Fruit fly (Drosophila melanogaster) whole organism, wandering third instar larva: ENCODE measurements around the gene ara.

Experiments used
- Dfd ChIP-seq: fragments of >200 bp; optimal IDR thresholded peaks from 2 replicates; lab custom pipeline; 2017; ENCODE audit warnings: missing biosample characterization, missing genetic modification characterization
- Dif ChIP-seq: fragments of 200-275, 200-300 bp; sonication (Bioruptor generic); optimal IDR thresholded peaks from 2 replicates; lab custom pipeline; 2018; ENCODE audit warnings: missing biosample characterization, missing genetic modification characterization; ENCODE audit not compliant: partially characterized antibody
- fru ChIP-seq: fragments of 200-800 bp; sonication (Bioruptor generic); optimal IDR thresholded peaks from 3 replicates; lab custom pipeline; 2016; ENCODE audit warnings: missing biosample characterization, mild to moderate bottlenecking, missing genetic modification characterization
- pan ChIP-seq: fragments of >200 bp; optimal IDR thresholded peaks from 2 replicates; lab custom pipeline; 2017
- tai ChIP-seq: sonication (Bioruptor generic); optimal IDR thresholded peaks from 2 replicates; lab custom pipeline; 2016; ENCODE audit warnings: missing biosample characterization, missing genetic modification characterization

- TF ChIP-seq fru (GFP tag; lab: Kevin White, UChicago) (no peak), pan (lab: Kevin White, UChicago) (no peak), Dfd (GFP tag; lab: Kevin White, UChicago) (no peak), Dif (GFP tag; lab: Kevin White, UChicago) (no peak), tai (GFP tag; lab: Kevin White, UChicago) (no peak)
Measured at dm6 chr3L:12532220-12532619, 48.3 kb upstream of the ara start.
